Worm (Caenorhabditis elegans): ENCODE results near the gene C29A12.6.

ce11 chrV:10846893-10847292, at the start of gene C29A12.6:
- no peak for TF ChIP-seq dmd-4 (tag; optimal IDR thresholded peaks at IDR 0.05)
- no peak for TF ChIP-seq C34F6.9 (tag; optimal IDR thresholded peaks at IDR 0.05)
- TF ChIP-seq nhr-237 (tag; optimal IDR thresholded peaks at IDR 0.05) = no peak
- no peak for TF ChIP-seq skn-1 (tag; optimal IDR thresholded peaks at IDR 0.05)
- TF ChIP-seq elt-1 (tag; optimal IDR thresholded peaks at IDR 0.05) = no peak
- TF ChIP-seq sma-3 (GFP tag; optimal IDR thresholded peaks at IDR 0.05) = no peak
- TF ChIP-seq egl-27 (tag; optimal IDR thresholded peaks at IDR 0.05) = no peak
